Fruit fly (Drosophila melanogaster): ENCODE data around the gene Ama.

Ama gene

dm6 chr3R:6768256-6768655 is 5.9 kb downstream of the Ama start (continued):
- TF ChIP-seq dm (GFP tag; optimal IDR thresholded peaks at IDR 0.05), result no peak
- peak in 1 of 2 experiments; percentile 84 for TF ChIP-seq Eip74EF (GFP tag; optimal IDR thresholded peaks at IDR 0.05)
- TF ChIP-seq crp (GFP tag; optimal IDR thresholded peaks at IDR 0.05), result peak in 1 of 2 experiments; percentile 69
- TF ChIP-seq HLHmδ (GFP tag; optimal IDR thresholded peaks at IDR 0.05), result peak; percentile 12
- TF ChIP-seq twi (tag; optimal IDR thresholded peaks at IDR 0.05), result no peak
- TF ChIP-seq salm (tag; optimal IDR thresholded peaks at IDR 0.05), result no peak
- peak in 1 of 2 experiments; percentile 87 for TF ChIP-seq Dfd (GFP tag; optimal IDR thresholded peaks at IDR 0.05)
- TF ChIP-seq E2f2 (GFP tag; IDR thresholded peaks at IDR 0.05), result peak; percentile 92
- peak; percentile 50 for TF ChIP-seq CG7745 (tag; optimal IDR thresholded peaks at IDR 0.05)
- TF ChIP-seq Ets97D (GFP tag; optimal IDR thresholded peaks at IDR 0.05), result peak; percentile 44
- TF ChIP-seq al (GFP tag; IDR thresholded peaks at IDR 0.05), result no peak
- peak; percentile 23 for TF ChIP-seq zf30C (GFP tag; optimal IDR thresholded peaks at IDR 0.05)
- peak; percentile 30 for TF ChIP-seq cad (GFP tag; optimal IDR thresholded peaks at IDR 0.05)
- TF ChIP-seq CoRest (tag; optimal IDR thresholded peaks at IDR 0.05), result peak; percentile 18
- TF ChIP-seq Hr78 (GFP tag; optimal IDR thresholded peaks at IDR 0.05), result peak in 1 of 2 experiments; percentile 4
- no peak for TF ChIP-seq CG10267 (tag; optimal IDR thresholded peaks at IDR 0.05)
- TF ChIP-seq pita (GFP tag; optimal IDR thresholded peaks at IDR 0.05), result peak; percentile 5
- no peak for TF ChIP-seq lilli (GFP tag; optimal IDR thresholded peaks at IDR 0.05)

DNA sequence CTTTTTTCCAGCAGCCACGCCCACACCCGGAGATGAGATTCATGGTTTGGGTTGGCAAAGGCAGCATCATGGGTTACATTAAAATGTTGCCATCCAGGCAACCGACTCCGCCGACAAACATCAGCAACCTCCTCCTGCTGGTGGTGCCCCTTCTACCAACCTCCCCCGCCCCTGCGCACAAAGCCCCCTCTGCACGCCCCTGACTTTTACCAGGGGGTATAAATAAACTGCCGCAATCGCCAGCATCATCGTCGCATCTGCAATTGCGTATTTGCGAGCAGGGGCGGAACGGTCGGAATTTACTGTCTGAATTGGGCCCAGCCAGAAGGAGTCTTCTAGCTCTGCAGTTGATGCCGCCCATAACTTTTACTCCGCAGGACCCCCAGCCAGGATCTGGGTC is 9.4 kb downstream of the Ama start:
- TF ChIP-seq ERR (GFP tag; optimal IDR thresholded peaks at IDR 0.05) (no peak), crol (GFP tag; IDR thresholded peaks at IDR 0.05) (peak; percentile 38; the same call in 1 of the 2 replicates), abd-A (tag; optimal IDR thresholded peaks at IDR 0.05) (peak; percentile 91), tio (GFP tag; optimal IDR thresholded peaks at IDR 0.05) (no peak), tna (GFP tag; IDR thresholded peaks at IDR 0.05; ENCODE audit: partially characterized antibody) (no peak), CG34422 (GFP tag; IDR thresholded peaks at IDR 0.05) (no peak), z (GFP tag; IDR thresholded peaks at IDR 0.05) (no peak), bsh (GFP tag; optimal IDR thresholded peaks at IDR 0.05) (no peak), Scr (GFP tag; IDR thresholded peaks at IDR 0.05; ENCODE audit: partially characterized antibody) (0 out of 2 replicates have a peak, but pooled peaks have one; percentile 25), ro (GFP tag; IDR thresholded peaks at IDR 0.05) (no peak), Bgb (GFP tag; IDR thresholded peaks at IDR 0.05; ENCODE audit: partially characterized antibody) (no peak), CG11504 (tag; optimal IDR thresholded peaks at IDR 0.05) (peak; percentile 49)

DNA sequence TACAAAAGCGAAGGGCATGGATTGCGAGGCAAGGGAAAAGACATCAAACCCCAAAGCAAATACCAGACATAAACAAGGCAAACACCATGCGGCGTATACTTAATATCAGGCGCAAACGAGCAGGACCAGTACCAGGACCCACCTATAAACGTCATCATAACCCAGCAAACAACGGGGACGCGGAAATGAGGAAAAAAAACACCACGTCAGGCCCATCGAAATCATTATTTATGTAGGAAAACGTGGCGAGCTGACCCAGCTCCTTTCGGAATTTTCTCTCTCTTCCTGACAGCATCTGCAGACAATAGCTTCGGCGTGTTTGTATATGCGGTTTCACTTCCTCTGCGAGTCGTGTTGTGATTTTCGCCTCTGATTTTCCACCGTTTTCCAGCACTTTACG is 14.4 kb downstream of the Ama start:
- TF ChIP-seq Doc2 (GFP tag; IDR thresholded peaks at IDR 0.05) (no peak), CG10267 (tag; optimal IDR thresholded peaks at IDR 0.05) (no peak), CG10565 (GFP tag; optimal IDR thresholded peaks at IDR 0.05) (no peak), CG8290 (GFP tag; optimal IDR thresholded peaks at IDR 0.05) (no peak), CG8290 (tag; optimal IDR thresholded peaks at IDR 0.05) (no peak), Hey (tag; optimal IDR thresholded peaks at IDR 0.05) (no peak), mirr (GFP tag; optimal IDR thresholded peaks at IDR 0.05) (no peak), HHEX (GFP tag; optimal IDR thresholded peaks at IDR 0.05) (no peak), CG12104 (GFP tag; optimal IDR thresholded peaks at IDR 0.05) (no peak), chm (GFP tag; IDR thresholded peaks at IDR 0.05) (no peak), CG10959 (GFP tag; IDR thresholded peaks at IDR 0.05) (no peak), abd-A (tag; optimal IDR thresholded peaks at IDR 0.05) (peak; percentile 84), CG13894 (tag; optimal IDR thresholded peaks at IDR 0.05) (peak; percentile 82), dysf (GFP tag; IDR thresholded peaks at IDR 0.05) (no peak), CG8359 (GFP tag; optimal IDR thresholded peaks at IDR 0.05; ENCODE audit: borderline replicate concordance) (no peak), Fer2 (tag; optimal IDR thresholded peaks at IDR 0.05) (no peak), Taf1 (GFP tag; IDR thresholded peaks at IDR 0.05) (no peak)

All from whole organism, embryonic.